Worm (Caenorhabditis elegans) whole organism, L2 larva: ENCODE data around the gene srv-21.

Experiments
- lin-13 ChIP-seq: fragments of 150-350 bp; optimal IDR thresholded peaks from 2 replicates; lab custom pipeline; 2014; ENCODE audit warnings: missing biosample characterization, missing genetic modification reagents, missing genetic modification characterization
- nhr-11 ChIP-seq: fragments of 150-350 bp; optimal IDR thresholded peaks from 2 replicates; lab custom pipeline; 2014; ENCODE audit warnings: missing biosample characterization, missing genetic modification characterization
- nhr-237 ChIP-seq: fragments of 150-350 bp; optimal IDR thresholded peaks from 2 replicates; lab custom pipeline; 2014; ENCODE audit warnings: missing biosample characterization, missing genetic modification characterization

DNA sequence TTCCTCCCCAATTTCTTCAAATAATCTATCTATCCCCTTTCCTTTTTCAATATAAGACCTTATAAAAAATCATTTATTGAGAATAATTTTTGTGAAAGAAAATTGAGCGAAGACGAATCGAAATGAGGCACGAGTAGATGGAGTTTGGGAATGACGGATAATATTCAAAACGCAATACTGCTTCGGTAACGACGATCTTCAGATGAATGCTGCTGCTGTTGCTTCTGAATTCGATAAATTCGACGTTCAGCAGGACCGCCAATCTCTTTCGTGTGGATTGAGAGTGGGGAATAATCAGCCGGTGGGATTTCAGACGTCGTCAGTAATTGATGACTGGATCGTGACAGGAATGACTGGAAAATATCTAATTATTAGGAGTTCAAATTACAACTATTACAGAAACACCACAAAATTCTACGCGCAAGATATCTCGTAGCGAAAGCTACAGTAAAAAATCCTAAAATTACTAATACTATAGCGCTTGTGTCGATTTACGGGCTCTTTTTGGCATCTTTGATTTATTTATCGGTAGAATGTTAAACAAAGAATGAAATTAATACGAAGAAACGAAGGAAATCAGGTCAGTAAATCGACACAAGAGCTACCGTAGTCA is 26.3 kb downstream of the srv-21 start:
- TF ChIP-seq nhr-237 = no peak
- no peak for TF ChIP-seq nhr-11 (tag; lab: Kevin White, UChicago)
- TF ChIP-seq lin-13 (GFP tag; lab: Kevin White, UChicago) = no peak
